Worm (Caenorhabditis elegans) whole organism, L1 larva: Measurements from ENCODE around the gene B0244.16.
A peak's percentile ranks its signal among the peaks of the same experiment; 100 is the strongest.

Source experiments
- C04F5.9 ChIP-seq: sonication (generic microtip); optimal IDR thresholded peaks from 2 replicates; lab custom pipeline; 2016; ENCODE audit warnings: missing genetic modification characterization, missing compliant biosample characterization
- C16A3.4 ChIP-seq: fragments of 150-350 bp; optimal IDR thresholded peaks from 2 replicates; lab custom pipeline; 2014; ENCODE audit warnings: missing biosample characterization, missing genetic modification characterization
- aha-1 ChIP-seq: fragments of 150-350 bp; optimal IDR thresholded peaks from 2 replicates; lab custom pipeline; 2014; ENCODE audit warnings: missing biosample characterization, missing genetic modification characterization
- alr-1 ChIP-seq: fragments of 200-800 bp; sonication (Bioruptor generic); optimal IDR thresholded peaks from 2 replicates; lab custom pipeline; 2018; ENCODE audit warnings: borderline replicate concordance, mild to moderate bottlenecking, missing genetic modification characterization, missing compliant biosample characterization
- ces-1 ChIP-seq: fragments of 150-350 bp; optimal IDR thresholded peaks from 2 replicates; lab custom pipeline; 2014; ENCODE audit warnings: missing biosample characterization, missing genetic modification reagents, missing genetic modification characterization
- dpl-1 ChIP-seq, 3 experiments: fragments of 150-350 bp in 2 of 3; sonication (generic microtip) in 1 of 3; optimal IDR thresholded peaks; 2 replicates each; lab custom pipeline; 2014 to 2017; ENCODE audit warnings: missing biosample characterization in 3 of 3, missing genetic modification characterization in 3 of 3, missing genetic modification reagents in 3 of 3
- dsc-1 ChIP-seq: sonication (generic microtip); optimal IDR thresholded peaks from 2 replicates; lab custom pipeline; 2016; ENCODE audit warnings: mild to moderate bottlenecking, missing genetic modification characterization, missing compliant biosample characterization
- efl-1 ChIP-seq, 4 experiments: fragments of 150-350 bp; optimal IDR thresholded peaks in 3 of 4; peaks in 1 of 4; 1 replicate in 1 of 4; 2 replicates in 3 of 4; lab custom pipeline; 2014; ENCODE audit warnings: missing biosample characterization in 2 of 4, missing genetic modification characterization in 2 of 4, missing genetic modification reagents in 2 of 4
- efl-3 ChIP-seq: fragments of 200-800 bp; sonication (Bioruptor generic); optimal IDR thresholded peaks from 2 replicates; lab custom pipeline; 2018; ENCODE audit warnings: mild to moderate bottlenecking, missing genetic modification characterization, missing compliant biosample characterization
- egl-13 ChIP-seq: sonication (generic microtip); optimal IDR thresholded peaks from 2 replicates; lab custom pipeline; 2016; ENCODE audit warnings: missing genotype, missing genetic modification reagents, missing genetic modification characterization, missing compliant biosample characterization
- egl-27 ChIP-seq, 2 experiments: fragments of 150-350 bp in 1 of 2; sonication (generic microtip); optimal IDR thresholded peaks; 3 replicates each; lab custom pipeline; 2017 to 2018; ENCODE audit warnings: missing biosample characterization in 2 of 2, missing genetic modification characterization in 2 of 2, missing genetic modification reagents in 2 of 2
- fkh-10 ChIP-seq: sonication (generic microtip); optimal IDR thresholded peaks from 2 replicates; lab custom pipeline; 2017; ENCODE audit warnings: missing biosample characterization, missing genetic modification reagents, missing genetic modification characterization
- fkh-4 ChIP-seq: sonication (generic microtip); optimal IDR thresholded peaks from 2 replicates; lab custom pipeline; 2016; ENCODE audit warnings: missing compliant biosample characterization, missing genetic modification characterization, borderline replicate concordance
- grh-1 ChIP-seq: fragments of 200-800 bp; sonication (Bioruptor generic); IDR thresholded peaks from 2 replicates; pipeline ENCODE4 v1.3.6; 2022; ENCODE audit warnings: missing genetic modification reagents, missing genetic modification characterization, missing compliant biosample characterization
- hpl-2 ChIP-seq: fragments of 150-350 bp; optimal IDR thresholded peaks from 2 replicates; lab custom pipeline; 2014; ENCODE audit warnings: missing biosample characterization, missing genetic modification reagents, missing genetic modification characterization
- jun-1 ChIP-seq: fragments of 150-350 bp; optimal IDR thresholded peaks from 2 replicates; lab custom pipeline; 2014; ENCODE audit warnings: missing biosample characterization, missing genetic modification reagents, missing genetic modification characterization
- lin-13 ChIP-seq: fragments of 150-350 bp; optimal IDR thresholded peaks from 2 replicates; lab custom pipeline; 2014; ENCODE audit warnings: missing biosample characterization, missing genetic modification reagents, missing genetic modification characterization
- lin-14 ChIP-seq: fragments of 200-800 bp; sonication (Bioruptor generic); optimal IDR thresholded peaks from 2 replicates; lab custom pipeline; 2018; ENCODE audit warnings: mild to moderate bottlenecking, missing genetic modification characterization, moderate library complexity, missing compliant biosample characterization
- lin-15B ChIP-seq: fragments of 150-350 bp; sonication (generic microtip); optimal IDR thresholded peaks from 3 replicates; lab custom pipeline; 2014; ENCODE audit warnings: missing biosample characterization, missing genetic modification characterization
- lsy-2 ChIP-seq, 2 experiments: fragments of 150-350 bp; optimal IDR thresholded peaks; 2 replicates each; lab custom pipeline; 2014; ENCODE audit warnings: missing biosample characterization in 2 of 2, missing genetic modification characterization in 2 of 2
- mep-1 ChIP-seq: fragments of 150-350 bp; optimal IDR thresholded peaks from 2 replicates; lab custom pipeline; 2014; ENCODE audit warnings: missing biosample characterization, missing genetic modification characterization
- nhr-11 ChIP-seq: fragments of 150-350 bp; optimal IDR thresholded peaks from 2 replicates; lab custom pipeline; 2014; ENCODE audit warnings: missing biosample characterization, missing genetic modification characterization
- nhr-12 ChIP-seq: sonication (generic microtip); optimal IDR thresholded peaks from 2 replicates; lab custom pipeline; 2017; ENCODE audit warnings: missing biosample characterization, missing genetic modification characterization
- nhr-28 ChIP-seq: fragments of 150-350 bp; optimal IDR thresholded peaks from 2 replicates; lab custom pipeline; 2014; ENCODE audit warnings: missing biosample characterization, missing genetic modification characterization
- nhr-71 ChIP-seq: sonication (generic microtip); optimal IDR thresholded peaks from 2 replicates; lab custom pipeline; 2016; ENCODE audit warnings: mild to moderate bottlenecking, missing genetic modification characterization, moderate library complexity, missing compliant biosample characterization
- nhr-76 ChIP-seq: sonication (generic microtip); optimal IDR thresholded peaks from 2 replicates; lab custom pipeline; 2017; ENCODE audit warnings: missing biosample characterization, missing genetic modification characterization
- nhr-77 ChIP-seq: fragments of 150-350 bp; optimal IDR thresholded peaks from 2 replicates; lab custom pipeline; 2014; ENCODE audit warnings: missing biosample characterization, missing genetic modification characterization
- pax-3 ChIP-seq: fragments of 200-800 bp; sonication (Bioruptor generic); optimal IDR thresholded peaks from 2 replicates; lab custom pipeline; 2018; ENCODE audit warnings: mild to moderate bottlenecking, missing genetic modification characterization, moderate library complexity, missing compliant biosample characterization
- rnt-1 ChIP-seq: sonication (generic microtip); optimal IDR thresholded peaks from 2 replicates; lab custom pipeline; 2016; ENCODE audit warnings: mild to moderate bottlenecking, missing genetic modification characterization, moderate library complexity, missing compliant biosample characterization
- skn-1 ChIP-seq: fragments of 150-350 bp; optimal IDR thresholded peaks from 2 replicates; lab custom pipeline; 2014; ENCODE audit warnings: missing biosample characterization, missing genetic modification characterization
- snu-23 ChIP-seq: sonication (generic microtip); optimal IDR thresholded peaks from 2 replicates; lab custom pipeline; 2016; ENCODE audit warnings: missing genetic modification characterization, missing compliant biosample characterization
- sptf-1 ChIP-seq: fragments of 150-350 bp; optimal IDR thresholded peaks from 2 replicates; lab custom pipeline; 2014; ENCODE audit warnings: missing biosample characterization, missing genetic modification characterization
- sup-37 ChIP-seq: fragments of 200-800 bp; sonication (Bioruptor generic); optimal IDR thresholded peaks from 2 replicates; lab custom pipeline; 2018; ENCODE audit warnings: mild to moderate bottlenecking, missing genetic modification characterization, missing compliant biosample characterization
- tbx-2 ChIP-seq: sonication (generic microtip); optimal IDR thresholded peaks from 2 replicates; lab custom pipeline; 2016; ENCODE audit warnings: missing genetic modification characterization, missing compliant biosample characterization
- tlp-1 ChIP-seq: fragments of 150-350 bp; optimal IDR thresholded peaks from 2 replicates; lab custom pipeline; 2014; ENCODE audit warnings: missing biosample characterization, missing genetic modification characterization
- unc-130 ChIP-seq: fragments of 150-350 bp; optimal IDR thresholded peaks from 2 replicates; lab custom pipeline; 2017; ENCODE audit warnings: missing biosample characterization, missing genetic modification characterization, inconsistent platforms
- unc-30 ChIP-seq: sonication (generic microtip); optimal IDR thresholded peaks from 2 replicates; lab custom pipeline; 2017; ENCODE audit warnings: missing biosample characterization, missing genetic modification characterization
- unc-86 ChIP-seq: sonication (generic microtip); optimal IDR thresholded peaks from 2 replicates; lab custom pipeline; 2016; ENCODE audit warnings: missing genetic modification characterization, missing compliant biosample characterization
- unc-98 ChIP-seq: fragments of 200-800 bp; sonication (Bioruptor generic); IDR thresholded peaks from 2 replicates; pipeline ENCODE4 v1.3.6; 2022; ENCODE audit warnings: missing genetic modification characterization, missing compliant biosample characterization
- zip-4 ChIP-seq: fragments of 200-800 bp; sonication (Bioruptor generic); optimal IDR thresholded peaks from 2 replicates; lab custom pipeline; 2018; ENCODE audit warnings: mild to moderate bottlenecking, missing genetic modification characterization, moderate library complexity, missing compliant biosample characterization
- ztf-11 ChIP-seq, 2 experiments: sonication (generic microtip); optimal IDR thresholded peaks; 2 replicates each; lab custom pipeline; 2016 to 2017; ENCODE audit warnings: missing genetic modification characterization in 2 of 2, missing biosample characterization in 1 of 2, missing compliant biosample characterization in 1 of 2
- ztf-4 ChIP-seq: fragments of 150-350 bp; optimal IDR thresholded peaks from 2 replicates; lab custom pipeline; 2014; ENCODE audit warnings: missing biosample characterization, missing genetic modification characterization

Gene B0244.16

DNA sequence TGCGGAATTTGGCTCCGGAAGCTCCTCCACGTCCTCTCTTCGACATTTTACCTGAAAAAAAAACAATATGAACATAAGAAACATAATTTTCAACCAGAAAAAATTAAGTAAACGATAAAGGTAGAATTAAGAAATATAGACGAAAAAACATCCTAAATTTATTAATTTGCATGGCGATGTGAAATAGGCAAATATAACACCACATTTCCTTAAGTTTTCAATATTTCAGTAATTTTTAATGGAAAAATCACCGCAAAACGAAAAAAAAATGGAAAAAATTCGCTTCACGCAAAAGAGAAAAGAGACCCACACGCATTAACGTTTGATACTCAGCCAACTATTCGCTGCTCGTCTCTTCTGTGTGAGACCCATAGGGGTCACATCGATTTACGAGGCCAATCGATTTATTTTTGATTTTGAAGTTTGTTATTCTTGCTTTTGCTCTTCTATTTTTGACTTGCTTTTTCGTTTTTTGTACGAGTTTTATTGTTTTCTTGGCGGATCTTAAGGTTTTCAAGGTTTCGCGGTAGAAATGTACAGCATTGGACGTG is 34.6 kb upstream of the B0244.16 start, which contains the start of gene rpl-23 (continued):
- peak; percentile 80 for TF ChIP-seq nhr-11 (tag; lab: Kevin White, UChicago)
- no peak for TF ChIP-seq sup-37 (GFP tag; lab: Kevin White, UChicago)
- TF ChIP-seq unc-86 (tag; lab: Kevin White, UChicago) = peak; percentile 80
- TF ChIP-seq sptf-1 = no peak
- TF ChIP-seq C16A3.4 (tag; lab: Kevin White, UChicago) = peak; percentile 98
- peak; percentile 56 for TF ChIP-seq egl-13 (tag; lab: Kevin White, UChicago)
- TF ChIP-seq nhr-76 = no peak
- TF ChIP-seq dpl-1 (GFP tag; optimal IDR thresholded peaks at IDR 0.05; lab: Kevin White, UChicago) = peak; percentile 86 to 88 (median 88)
- peak; percentile 97 for TF ChIP-seq skn-1 (tag; lab: Kevin White, UChicago)
- TF ChIP-seq, all 84 proteins: peak for 61

DNA sequence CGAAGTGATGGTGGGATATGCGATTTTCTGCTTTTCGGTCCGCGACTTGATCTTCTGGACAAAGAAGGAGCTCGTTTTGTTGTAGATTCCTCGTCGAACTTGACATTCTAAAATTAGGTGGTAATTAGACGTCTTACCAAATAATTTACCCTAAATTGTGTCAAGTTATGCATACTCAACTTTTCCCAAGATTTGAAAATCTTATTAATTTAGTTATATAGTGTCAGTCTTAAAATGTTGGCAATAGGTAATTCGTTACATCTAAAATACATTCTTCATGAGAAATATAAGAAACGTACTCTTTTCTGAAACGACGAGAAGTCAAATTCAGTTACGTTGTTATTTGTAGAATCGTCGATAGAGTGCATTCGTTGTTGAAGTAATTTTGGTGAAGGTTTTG is 33.2 kb upstream of the B0244.16 start:
- TF ChIP-seq unc-130 (tag; lab: Kevin White, UChicago) = no peak
- peak; percentile 99 for TF ChIP-seq alr-1

DNA sequence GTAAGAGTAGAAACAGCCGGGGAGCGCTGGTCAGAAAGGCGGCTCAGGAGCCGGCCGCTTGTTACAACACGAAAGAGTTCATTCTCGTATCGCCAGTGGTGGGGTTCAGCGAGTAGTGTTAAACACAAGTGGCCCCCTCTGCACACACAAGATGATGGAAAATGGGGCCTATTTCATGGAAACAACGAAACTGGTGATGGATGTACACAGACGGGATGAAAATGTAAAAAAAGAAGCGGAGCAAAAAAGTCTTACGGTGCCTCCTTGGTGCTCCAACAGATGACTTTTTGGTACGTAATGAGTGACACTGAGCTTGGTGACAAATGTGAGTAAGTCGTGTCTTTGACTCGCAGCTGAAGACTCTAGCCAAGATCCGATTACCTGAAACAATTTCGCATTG is 32.7 kb upstream of the B0244.16 start:
- TF ChIP-seq rnt-1 (peak; percentile 50), dsc-1 (tag; lab: Kevin White, UChicago) (peak; percentile 37), C04F5.9 (no peak), lsy-2 (tag; optimal IDR thresholded peaks at IDR 0.05; lab: Kevin White, UChicago) (peak in 1 of 2 experiments; percentile 19), grh-1 (GFP tag; lab: Robert Waterston, UW) (no peak), lin-13 (GFP tag; lab: Kevin White, UChicago) (no peak), pax-3 (tag; lab: Kevin White, UChicago) (no peak), lin-14 (GFP tag; lab: Kevin White, UChicago) (peak; percentile 55), unc-30 (no peak), unc-98 (GFP tag; lab: Robert Waterston, UW) (no peak), ztf-4 (tag; lab: Kevin White, UChicago) (no peak), nhr-71 (peak; percentile 25)

DNA sequence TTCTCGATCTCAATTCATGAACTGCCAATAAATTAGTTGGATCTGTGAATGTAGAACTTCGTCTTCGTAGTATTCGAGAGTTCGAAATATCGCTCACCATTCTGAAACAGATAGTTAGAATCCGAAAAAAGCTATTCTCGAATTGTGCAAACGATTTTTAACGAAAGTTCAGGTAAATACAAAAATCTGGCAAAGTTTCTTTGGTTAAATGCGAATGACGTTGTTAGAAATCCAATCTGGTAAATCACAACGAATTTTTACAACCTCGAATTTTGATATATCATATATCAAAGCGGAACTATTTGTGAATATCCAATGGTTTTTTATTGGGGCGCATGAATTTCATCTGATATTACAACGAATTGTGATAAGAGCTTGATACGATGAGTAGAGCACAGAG is 31.5 kb upstream of the B0244.16 start, which contains the start of gene hpo-28:
Gene hpo-28 (minus strand): TSS at position 101 of the 400 bp plus-strand sequence.
- TF ChIP-seq efl-1 (optimal IDR thresholded peaks at IDR 0.05; lab: Kevin White, UChicago) (no peak), efl-1 (GFP tag; optimal IDR thresholded peaks at IDR 0.05 in 1 of 2; lab: Kevin White, UChicago) (peak in 1 of 2 experiments; percentile 27), rnt-1 (peak; percentile 13), tbx-2 (tag; lab: Kevin White, UChicago) (no peak)

DNA sequence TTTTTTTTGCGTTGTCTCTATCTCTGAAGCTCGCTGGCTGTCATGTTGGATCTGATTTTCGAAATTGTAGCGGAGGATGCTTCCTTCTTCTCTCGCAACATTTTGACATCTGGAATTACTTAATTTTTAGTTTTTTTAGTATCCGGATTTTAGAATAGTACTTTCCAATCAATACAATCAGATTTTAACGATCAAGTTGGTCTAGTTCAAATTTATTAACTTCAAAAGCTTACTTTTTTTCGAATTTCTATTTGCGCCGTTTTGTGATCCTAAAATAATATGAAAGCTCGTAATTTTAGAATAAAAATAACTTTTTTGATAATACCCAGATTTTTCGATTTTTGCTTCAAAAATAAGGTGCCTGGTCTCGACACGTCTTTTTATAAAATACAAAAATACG is 30.7 kb upstream of the B0244.16 start, which contains the start of gene B0336.12:
Gene B0336.12 (minus strand): TSS at position 101 of the 400 bp plus-strand sequence.
- TF ChIP-seq fkh-10 (GFP tag; lab: Kevin White, UChicago) = no peak
- TF ChIP-seq nhr-77 (tag; lab: Kevin White, UChicago) = no peak
- no peak for TF ChIP-seq C04F5.9
- no peak for TF ChIP-seq nhr-28 (tag; lab: Kevin White, UChicago)
- TF ChIP-seq hpl-2 (GFP tag; lab: Kevin White, UChicago) = no peak
- TF ChIP-seq ztf-11 (tag; optimal IDR thresholded peaks at IDR 0.05; lab: Kevin White, UChicago) = no peak
- TF ChIP-seq egl-13 (tag; lab: Kevin White, UChicago) = no peak
- TF ChIP-seq fkh-4 (tag; lab: Kevin White, UChicago) = peak; percentile 41
- peak; percentile 82 for TF ChIP-seq dsc-1 (tag; lab: Kevin White, UChicago)

DNA sequence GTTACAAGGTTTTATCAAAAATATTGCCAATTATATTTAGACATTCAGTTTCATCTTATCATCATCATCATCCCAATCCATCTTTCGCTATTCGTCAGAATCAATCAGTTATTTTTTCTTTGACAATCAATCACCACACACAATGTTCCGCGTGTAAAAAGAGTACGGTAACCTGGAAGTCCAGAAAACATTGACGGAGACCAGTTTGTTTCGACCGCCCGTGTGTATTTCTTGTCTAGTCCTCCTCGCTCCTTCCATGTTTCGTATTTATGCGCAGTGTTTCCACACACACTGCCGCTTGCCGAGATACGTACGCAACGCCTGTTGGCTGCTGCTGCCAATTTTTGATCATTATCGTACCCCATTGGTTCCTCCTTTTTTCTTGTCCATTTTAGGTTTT is 30.1 kb upstream of the B0244.16 start:
- TF ChIP-seq ces-1 (GFP tag; lab: Kevin White, UChicago) = no peak
- TF ChIP-seq egl-27 (tag; optimal IDR thresholded peaks at IDR 0.05; lab: Kevin White, UChicago) = no peak
- peak; percentile 58 for TF ChIP-seq snu-23 (GFP tag; lab: Kevin White, UChicago)
- TF ChIP-seq nhr-77 (tag; lab: Kevin White, UChicago) = no peak
- TF ChIP-seq nhr-28 (tag; lab: Kevin White, UChicago) = no peak
- peak; percentile 33 for TF ChIP-seq mep-1 (tag; lab: Kevin White, UChicago)
- TF ChIP-seq nhr-12 (tag; lab: Kevin White, UChicago) = no peak
- no peak for TF ChIP-seq lin-13 (GFP tag; lab: Kevin White, UChicago)
- TF ChIP-seq aha-1 (tag; lab: Kevin White, UChicago) = no peak
- no peak for TF ChIP-seq tlp-1
- no peak for TF ChIP-seq jun-1 (tag; lab: Kevin White, UChicago)
- TF ChIP-seq fkh-10 (GFP tag; lab: Kevin White, UChicago) = no peak
- TF ChIP-seq lin-15B (tag; lab: Kevin White, UChicago) = no peak
- no peak for TF ChIP-seq zip-4
- peak; percentile 36 for TF ChIP-seq C16A3.4 (tag; lab: Kevin White, UChicago)
- no peak for TF ChIP-seq C04F5.9
- TF ChIP-seq grh-1 (GFP tag; lab: Robert Waterston, UW) = no peak; the same call in 1 of the 2 replicates
- no peak for TF ChIP-seq efl-3 (GFP tag; lab: Kevin White, UChicago)
